Fruit fly (Drosophila melanogaster): ENCODE measurements around the gene CG10472.

Gene CG10472

dm6 chr3L:6054803-6055202, 7.9 kb downstream of the CG10472 start, which contains the start of gene tant (continued):
- no peak for TF ChIP-seq Usf (GFP tag; optimal IDR thresholded peaks at IDR 0.05)
- no peak for TF ChIP-seq nau (GFP tag; optimal IDR thresholded peaks at IDR 0.05)
- no peak for TF ChIP-seq CG7372 (GFP tag; IDR thresholded peaks at IDR 0.05)
- TF ChIP-seq TFAM (GFP tag; optimal IDR thresholded peaks at IDR 0.05): no peak
- peak; percentile 7 for TF ChIP-seq Hr3 (GFP tag; optimal IDR thresholded peaks at IDR 0.05)
- no peak for TF ChIP-seq fd102C (GFP tag; optimal IDR thresholded peaks at IDR 0.05)
- no peak for TF ChIP-seq seq (GFP tag; IDR thresholded peaks at IDR 0.05)
- TF ChIP-seq CG10959 (GFP tag; IDR thresholded peaks at IDR 0.05): no peak
- no peak for TF ChIP-seq eyg (GFP tag; optimal IDR thresholded peaks at IDR 0.05)
- TF ChIP-seq CoRest (tag; optimal IDR thresholded peaks at IDR 0.05): peak; percentile 66
- TF ChIP-seq zfh1 (GFP tag; IDR thresholded peaks at IDR 0.05): no peak
- peak; percentile 37 for TF ChIP-seq zen (tag; optimal IDR thresholded peaks at IDR 0.05)
- no peak for TF ChIP-seq btn (GFP tag; optimal IDR thresholded peaks at IDR 0.05)
- TF ChIP-seq CG6813 (GFP tag; optimal IDR thresholded peaks at IDR 0.05): no peak
- no peak for TF ChIP-seq Adf1 (GFP tag; IDR thresholded peaks at IDR 0.05)
- no peak for TF ChIP-seq stc (GFP tag; IDR thresholded peaks at IDR 0.05)
- TF ChIP-seq CG2202 (tag; optimal IDR thresholded peaks at IDR 0.05): no peak
- peak; percentile 8 for TF ChIP-seq Side (GFP tag; optimal IDR thresholded peaks at IDR 0.05)
- no peak for TF ChIP-seq CG10209 (GFP tag; optimal IDR thresholded peaks at IDR 0.05)
- TF ChIP-seq CG34422 (GFP tag; IDR thresholded peaks at IDR 0.05): no peak
- no peak for TF ChIP-seq NfI (GFP tag; optimal IDR thresholded peaks at IDR 0.05)
- no peak for TF ChIP-seq Bteb2 (GFP tag; optimal IDR thresholded peaks at IDR 0.05)
- no peak for TF ChIP-seq sob (GFP tag; IDR thresholded peaks at IDR 0.05)
- TF ChIP-seq CG6689 (GFP tag; IDR thresholded peaks at IDR 0.05): no peak
- no peak for TF ChIP-seq gcm (GFP tag; optimal IDR thresholded peaks at IDR 0.05)
- TF ChIP-seq CG18764 (GFP tag; optimal IDR thresholded peaks at IDR 0.05): peak; percentile 6
- TF ChIP-seq phol (tag; optimal IDR thresholded peaks at IDR 0.05): peak; percentile 44
- no peak for TF ChIP-seq CG12744 (GFP tag; optimal IDR thresholded peaks at IDR 0.05)
- no peak for TF ChIP-seq Mrtf (GFP tag; IDR thresholded peaks at IDR 0.05)
- TF ChIP-seq CG2889 (GFP tag; IDR thresholded peaks at IDR 0.05): no peak
- no peak for TF ChIP-seq CG17568 (GFP tag; optimal IDR thresholded peaks at IDR 0.05)
- TF ChIP-seq amos (GFP tag; IDR thresholded peaks at IDR 0.05; ENCODE audit: partially characterized antibody): peak; percentile 92
- TF ChIP-seq chn (GFP tag; optimal IDR thresholded peaks at IDR 0.05): no peak
- no peak for TF ChIP-seq Hr39 (optimal IDR thresholded peaks at IDR 0.05)
- no peak for TF ChIP-seq CG16863 (GFP tag; optimal IDR thresholded peaks at IDR 0.05)
- TF ChIP-seq CG8089 (GFP tag; optimal IDR thresholded peaks at IDR 0.05): no peak
- TF ChIP-seq crc (GFP tag; optimal IDR thresholded peaks at IDR 0.05): no peak
- no peak for TF ChIP-seq schlank (tag; optimal IDR thresholded peaks at IDR 0.05)
- no peak for TF ChIP-seq CG17802 (tag; optimal IDR thresholded peaks at IDR 0.05)
- TF ChIP-seq vvl (GFP tag; IDR thresholded peaks at IDR 0.05): no peak
- TF ChIP-seq unc-4 (GFP tag; IDR thresholded peaks at IDR 0.05; ENCODE audit: partially characterized antibody): peak; percentile 86
- no peak for TF ChIP-seq bab2 (GFP tag; optimal IDR thresholded peaks at IDR 0.05)
- TF ChIP-seq Kr (GFP tag; optimal IDR thresholded peaks at IDR 0.05): no peak
- no peak for TF ChIP-seq aop (GFP tag; IDR thresholded peaks at IDR 0.05)
- peak; percentile 11 for TF ChIP-seq Bdp1 (GFP tag; optimal IDR thresholded peaks at IDR 0.05)
- peak; percentile 65 for TF ChIP-seq Med (GFP tag)
- no peak for TF ChIP-seq ftz-f1 (GFP tag; optimal IDR thresholded peaks at IDR 0.05)
- no peak for TF ChIP-seq dmrt11E (tag; optimal IDR thresholded peaks at IDR 0.05)
- TF ChIP-seq sima (GFP tag; optimal IDR thresholded peaks at IDR 0.05): no peak
- no peak for TF ChIP-seq Hand (GFP tag; optimal IDR thresholded peaks at IDR 0.05)
- TF ChIP-seq CG3281 (GFP tag; optimal IDR thresholded peaks at IDR 0.05): no peak
- no peak for TF ChIP-seq tio (GFP tag; optimal IDR thresholded peaks at IDR 0.05)
- TF ChIP-seq hth (optimal IDR thresholded peaks at IDR 0.05): no peak

Measured in whole organism, embryonic.